Fruit fly (Drosophila melanogaster) whole organism, embryonic: Measurements from ENCODE around the gene Ms.

Source experiments
- Atf-2 ChIP-seq: fragments of 200-800 bp; sonication (Bioruptor generic); optimal IDR thresholded peaks from 2 replicates; lab custom pipeline; 2016; ENCODE audit warnings: missing biosample characterization, missing genetic modification characterization
- BtbVII ChIP-seq: fragments of 200-800 bp; sonication (Bioruptor generic); optimal IDR thresholded peaks from 3 replicates; lab custom pipeline; 2017; ENCODE audit warnings: missing biosample characterization, mild to moderate bottlenecking, missing genetic modification characterization
- CG12071 ChIP-seq: fragments of 200-800 bp; sonication (Bioruptor generic); optimal IDR thresholded peaks from 3 replicates; lab custom pipeline; 2018; ENCODE audit warnings: missing biosample characterization, mild to moderate bottlenecking, missing genetic modification characterization
- CG13296 ChIP-seq: fragments of 200-800 bp; sonication (Bioruptor generic); optimal IDR thresholded peaks from 3 replicates; lab custom pipeline; 2018; ENCODE audit warnings: missing biosample characterization, mild to moderate bottlenecking, missing genetic modification characterization
- CG13424 ChIP-seq: fragments of 200-800 bp; sonication (Bioruptor generic); optimal IDR thresholded peaks from 2 replicates; lab custom pipeline; 2019; ENCODE audit warnings: missing biosample characterization, mild to moderate bottlenecking, missing genetic modification characterization, moderate library complexity
- CG14014 ChIP-seq: fragments of 200-800 bp; sonication (Bioruptor generic); IDR thresholded peaks from 2 replicates; pipeline ENCODE4 v1.3.6; 2022; ENCODE audit warnings: missing biosample characterization, missing genetic modification characterization
- CG1602 ChIP-seq: fragments of 200-800 bp; sonication (Bioruptor generic); optimal IDR thresholded peaks from 3 replicates; lab custom pipeline; 2016; ENCODE audit warnings: missing biosample characterization, missing genetic modification characterization
- CG17359 ChIP-seq: fragments of 200-800 bp; sonication (Bioruptor generic); optimal IDR thresholded peaks from 3 replicates; lab custom pipeline; 2018; ENCODE audit warnings: missing biosample characterization, mild to moderate bottlenecking, missing genetic modification characterization, moderate library complexity
- CG2120 ChIP-seq: fragments of 200-800 bp; sonication (Bioruptor generic); optimal IDR thresholded peaks from 3 replicates; lab custom pipeline; 2016; ENCODE audit warnings: missing biosample characterization, missing genetic modification characterization
- CG2199 ChIP-seq: fragments of 200-800 bp; sonication (Bioruptor generic); IDR thresholded peaks from 3 replicates; pipeline ENCODE4 v1.3.6; 2022; ENCODE audit warnings: missing biosample characterization, missing genetic modification characterization
- CG2889 ChIP-seq: fragments of 200-800 bp; sonication (Bioruptor generic); IDR thresholded peaks from 3 replicates; pipeline ENCODE4 v1.3.6; 2022; ENCODE audit warnings: missing biosample characterization, missing genetic modification characterization
- CG30431 ChIP-seq: fragments of 200-800 bp; sonication (Bioruptor generic); optimal IDR thresholded peaks from 2 replicates; lab custom pipeline; 2017; ENCODE audit warnings: missing biosample characterization, missing genetic modification characterization
- CG34376 ChIP-seq: fragments of 200-800 bp; sonication (Bioruptor generic); optimal IDR thresholded peaks from 2 replicates; lab custom pipeline; 2018; ENCODE audit warnings: missing biosample characterization, mild to moderate bottlenecking, missing genetic modification characterization
- CG3726 ChIP-seq: fragments of 200-800 bp; sonication (Bioruptor generic); IDR thresholded peaks from 3 replicates; pipeline ENCODE4, ENCODE4 v1.3.6; 2022; ENCODE audit warnings: missing biosample characterization, missing genetic modification characterization
- CG4404 ChIP-seq: fragments of 200-800 bp; sonication (Bioruptor generic); IDR thresholded peaks from 2 replicates; pipeline ENCODE4 v1.3.6; 2022; ENCODE audit warnings: missing biosample characterization, missing genetic modification characterization
- CG4854 ChIP-seq: fragments of 200-800 bp; sonication (Bioruptor generic); optimal IDR thresholded peaks from 2 replicates; lab custom pipeline; 2016; ENCODE audit warnings: missing biosample characterization, missing genetic modification characterization, inconsistent platforms
- CG9215 ChIP-seq: fragments of 200-800 bp; sonication (Bioruptor generic); IDR thresholded peaks from 2 replicates; pipeline ENCODE4 v1.3.6; 2022; ENCODE audit warnings: missing biosample characterization, missing genetic modification characterization
- CTCF ChIP-seq: fragments of 200-800 bp; sonication (Bioruptor generic); optimal IDR thresholded peaks from 2 replicates; lab custom pipeline; 2017; ENCODE audit warnings: missing biosample characterization, mild to moderate bottlenecking, missing genetic modification characterization, moderate library complexity
- Dek ChIP-seq: fragments of 200-800 bp; sonication (Bioruptor generic); optimal IDR thresholded peaks from 3 replicates; lab custom pipeline; 2019; ENCODE audit warnings: missing biosample characterization, mild to moderate bottlenecking, missing genetic modification characterization, moderate library complexity
- Eip74EF ChIP-seq, 2 experiments: fragments of 200-800 bp in 1 of 2; fragments of >200 bp in 1 of 2; sonication (Bioruptor generic) in 1 of 2; optimal IDR thresholded peaks; 2 replicates each; lab custom pipeline; 2017 to 2019; ENCODE audit warnings: missing biosample characterization in 2 of 2, missing genetic modification characterization in 2 of 2, mild to moderate bottlenecking in 1 of 2, moderate library complexity in 1 of 2
- Ets97D ChIP-seq: fragments of 200-800 bp; sonication (Bioruptor generic); optimal IDR thresholded peaks from 3 replicates; lab custom pipeline; 2016; ENCODE audit warnings: missing biosample characterization, missing genetic modification characterization
- Gsc ChIP-seq: fragments of 200-800 bp; sonication (Bioruptor generic); IDR thresholded peaks from 2 replicates; pipeline ENCODE4 v1.3.6; 2022; ENCODE audit warnings: missing biosample characterization, missing genetic modification characterization
- Hsf ChIP-seq: fragments of 200-800 bp; sonication (Bioruptor generic); optimal IDR thresholded peaks from 3 replicates; lab custom pipeline; 2016; ENCODE audit warnings: missing biosample characterization, missing genetic modification characterization
- NC2α ChIP-seq: fragments of 200-800 bp; sonication (Bioruptor generic); optimal IDR thresholded peaks from 2 replicates; lab custom pipeline; 2016; ENCODE audit warnings: missing biosample characterization, missing genetic modification characterization
- Scr ChIP-seq: fragments of 200-800 bp; sonication (Bioruptor generic); IDR thresholded peaks from 2 replicates; pipeline ENCODE4 v1.3.6; 2022; ENCODE audit warnings: missing biosample characterization, missing genetic modification characterization; ENCODE audit not compliant: partially characterized antibody
- Side ChIP-seq: fragments of 200-800 bp; sonication (Bioruptor generic); optimal IDR thresholded peaks from 2 replicates; lab custom pipeline; 2016; ENCODE audit warnings: missing biosample characterization, missing genetic modification characterization
- Sox102F ChIP-seq: fragments of 200-800 bp; sonication (Bioruptor generic); optimal IDR thresholded peaks from 2 replicates; lab custom pipeline; 2018; ENCODE audit warnings: missing biosample characterization, mild to moderate bottlenecking, missing genetic modification characterization, moderate library complexity
- Ssrp ChIP-seq: fragments of 200-800 bp; sonication (Bioruptor generic); optimal IDR thresholded peaks from 2 replicates; lab custom pipeline; 2018; ENCODE audit warnings: missing biosample characterization, mild to moderate bottlenecking, missing genetic modification characterization, moderate library complexity
- TFAM ChIP-seq: fragments of 200-800 bp; sonication (Bioruptor generic); optimal IDR thresholded peaks from 2 replicates; lab custom pipeline; 2017; ENCODE audit warnings: missing biosample characterization, missing genetic modification characterization, inconsistent platforms
- Xrp1 ChIP-seq: fragments of 200-800 bp; sonication (Bioruptor generic); IDR thresholded peaks from 2 replicates; pipeline ENCODE4 v1.3.6; 2022; ENCODE audit warnings: missing biosample characterization, missing genetic modification characterization
- ap ChIP-seq: fragments of 200-800 bp; sonication (Bioruptor generic); IDR thresholded peaks from 2 replicates; pipeline ENCODE4 v1.3.6; 2022; ENCODE audit warnings: missing biosample characterization, missing genetic modification characterization
- bowl ChIP-seq: fragments of 200-800 bp; sonication (Bioruptor generic); IDR thresholded peaks from 2 replicates; pipeline ENCODE4 v1.3.6; 2022; ENCODE audit warnings: missing biosample characterization, missing genetic modification characterization
- cad ChIP-seq: fragments of >200 bp; optimal IDR thresholded peaks from 2 replicates; lab custom pipeline; 2017; ENCODE audit warnings: missing biosample characterization, missing genetic modification characterization
- cas ChIP-seq: fragments of 200-800 bp; sonication (Bioruptor generic); IDR thresholded peaks from 2 replicates; pipeline ENCODE4 v1.3.6; 2022; ENCODE audit warnings: missing biosample characterization, missing genetic modification characterization
- emc ChIP-seq: fragments of 200-800 bp; sonication (Bioruptor generic); optimal IDR thresholded peaks from 2 replicates; lab custom pipeline; 2016; ENCODE audit warnings: missing biosample characterization, missing genetic modification characterization
- gcm2 ChIP-seq: fragments of 200-800 bp; sonication (Bioruptor generic); optimal IDR thresholded peaks from 2 replicates; lab custom pipeline; 2016; ENCODE audit warnings: missing biosample characterization, missing genetic modification characterization
- hbn ChIP-seq: fragments of 200-800 bp; sonication (Bioruptor generic); IDR thresholded peaks from 2 replicates; pipeline ENCODE4 v1.3.6; 2022; ENCODE audit warnings: missing biosample characterization, missing genetic modification characterization; ENCODE audit not compliant: partially characterized antibody
- inv ChIP-seq: fragments of 200-800 bp; sonication (Bioruptor generic); IDR thresholded peaks from 2 replicates; pipeline ENCODE4 v1.3.6; 2022; ENCODE audit warnings: missing biosample characterization, missing genetic modification characterization; ENCODE audit not compliant: partially characterized antibody
- lov ChIP-seq, 2 experiments: fragments of 200-800 bp in 1 of 2; fragments of >200 bp in 1 of 2; sonication (Bioruptor generic) in 1 of 2; IDR thresholded peaks in 1 of 2; optimal IDR thresholded peaks in 1 of 2; 2 replicates in 1 of 2; 3 replicates in 1 of 2; pipeline versions ENCODE4 v1.3.6 to Lab custom; 2017 to 2022; ENCODE audit warnings: missing biosample characterization in 1 of 2, missing genetic modification characterization in 1 of 2
- luna ChIP-seq: fragments of 200-800 bp; sonication (Bioruptor generic); optimal IDR thresholded peaks from 2 replicates; lab custom pipeline; 2016; ENCODE audit warnings: missing biosample characterization, missing genetic modification characterization
- oc ChIP-seq: fragments of 200-800 bp; sonication (Bioruptor generic); optimal IDR thresholded peaks from 2 replicates; lab custom pipeline; 2018; ENCODE audit warnings: missing biosample characterization, mild to moderate bottlenecking, missing genetic modification characterization, moderate library complexity
- org-1 ChIP-seq: fragments of 200-800 bp; sonication (Bioruptor generic); optimal IDR thresholded peaks from 2 replicates; lab custom pipeline; 2017; ENCODE audit warnings: missing biosample characterization, missing genetic modification characterization
- otp ChIP-seq: fragments of 200-800 bp; sonication (Bioruptor generic); IDR thresholded peaks from 3 replicates; pipeline ENCODE4, ENCODE4 v1.3.6; 2022; ENCODE audit warnings: missing biosample characterization, missing genetic modification characterization
- pan ChIP-seq, 4 experiments: fragments of >200 bp in 3 of 4; fragments of 200-800 bp in 1 of 4; sonication (Bioruptor generic) in 1 of 4; optimal IDR thresholded peaks in 3 of 4; IDR thresholded peaks in 1 of 4; 2 replicates each; pipeline versions ENCODE4 v1.3.6 to Lab custom; 2017 to 2022; ENCODE audit warnings: missing biosample characterization in 2 of 4, missing genetic modification characterization in 2 of 4, mixed read lengths in 1 of 4
- pita ChIP-seq: fragments of 200-800 bp; sonication (Bioruptor generic); optimal IDR thresholded peaks from 2 replicates; lab custom pipeline; 2017; ENCODE audit warnings: missing biosample characterization, mild to moderate bottlenecking, missing genetic modification characterization
- row ChIP-seq: fragments of 200-800 bp; sonication (Bioruptor generic); IDR thresholded peaks from 3 replicates; pipeline ENCODE4 v1.3.6; 2022; ENCODE audit warnings: missing biosample characterization, missing genetic modification characterization
- so ChIP-seq: fragments of 200-800 bp; sonication (Bioruptor generic); IDR thresholded peaks from 3 replicates; pipeline ENCODE4 v1.3.6; 2022; ENCODE audit warnings: missing biosample characterization, missing genetic modification characterization
- sr ChIP-seq: fragments of 200-800 bp; sonication (Bioruptor generic); IDR thresholded peaks from 3 replicates; pipeline ENCODE4 v1.3.6; 2022; ENCODE audit warnings: missing biosample characterization, missing genetic modification characterization
- tll ChIP-seq, 2 experiments: fragments of 200-800 bp in 1 of 2; fragments of >200 bp in 1 of 2; sonication (Bioruptor generic) in 1 of 2; optimal IDR thresholded peaks; 2 replicates each; lab custom pipeline; 2017 to 2019; ENCODE audit warnings: missing biosample characterization in 2 of 2, missing genetic modification characterization in 2 of 2, mild to moderate bottlenecking in 1 of 2, moderate library complexity in 1 of 2
- trem ChIP-seq: fragments of 200-800 bp; optimal IDR thresholded peaks from 3 replicates; lab custom pipeline; 2019; ENCODE audit warnings: missing biosample characterization, mild to moderate bottlenecking, missing genetic modification characterization, moderate library complexity

Ms gene

dm6 chr3R:24333182-24333808, 8.1 kb upstream of the Ms start, which contains the start of the genes Rrp5 and Dis3 (continued):
- TF ChIP-seq inv (GFP tag; lab: Robert Waterston, UW) (no peak; the same call in 1 of the 2 replicates), CG13296 (GFP tag; lab: Kevin White, UChicago) (no peak), ap (GFP tag; lab: Robert Waterston, UW) (no peak), Ssrp (tag; lab: Kevin White, UChicago) (no peak), lov (optimal IDR thresholded peaks at IDR 0.05; lab: Kevin White, UChicago) (no peak), lov (GFP tag; IDR thresholded peaks at IDR 0.05; lab: Robert Waterston, UW) (0 out of 3 replicates have a peak, but pooled peaks have one; percentile 4), pan (optimal IDR thresholded peaks at IDR 0.05; lab: Kevin White, UChicago) (no peak), pan (GFP tag; optimal IDR thresholded peaks at IDR 0.05 in 1 of 2, IDR thresholded peaks at IDR 0.05 in 1 of 2) (peak in 1 of 2 experiments; percentile 18), CG14014 (peak; percentile 38; the same call in 1 of the 2 replicates), CG1602 (GFP tag; lab: Kevin White, UChicago) (peak; percentile 3), luna (GFP tag; lab: Kevin White, UChicago) (no peak), Ets97D (peak; percentile 81), CG3726 (no peak), NC2α (no peak), pita (peak; percentile 69), CG2120 (GFP tag; lab: Kevin White, UChicago) (no peak), CG2199 (no peak; the same call in 2 of the 3 replicates), Gsc (GFP tag; lab: Robert Waterston, UW) (no peak), row (GFP tag; lab: Robert Waterston, UW) (peak; percentile 78), tll (GFP tag; optimal IDR thresholded peaks at IDR 0.05; lab: Kevin White, UChicago) (no peak), CG13424 (no peak), CG30431 (no peak), CG34376 (GFP tag; lab: Kevin White, UChicago) (no peak), Eip74EF (GFP tag; optimal IDR thresholded peaks at IDR 0.05; lab: Kevin White, UChicago) (no peak), emc (peak; percentile 18), CTCF (GFP tag; lab: Kevin White, UChicago) (no peak), trem (peak; percentile 82), CG4854 (GFP tag; lab: Kevin White, UChicago) (no peak), Sox102F (GFP tag; lab: Kevin White, UChicago) (no peak), sr (GFP tag; lab: Robert Waterston, UW) (no peak), cad (GFP tag; lab: Kevin White, UChicago) (no peak), CG4404 (GFP tag; lab: Robert Waterston, UW) (no peak), otp (no peak), Hsf (GFP tag; lab: Kevin White, UChicago) (peak; percentile 40), CG12071 (GFP tag; lab: Kevin White, UChicago) (no peak), BtbVII (GFP tag; lab: Kevin White, UChicago) (no peak), org-1 (no peak), so (no peak), hbn (GFP tag; lab: Robert Waterston, UW) (no peak), CG2889 (GFP tag; lab: Robert Waterston, UW) (no peak), Side (GFP tag; lab: Kevin White, UChicago) (peak; percentile 31), Dek (tag; lab: Kevin White, UChicago) (no peak), Atf-2 (GFP tag; lab: Kevin White, UChicago) (no peak), cas (GFP tag; lab: Robert Waterston, UW) (peak; percentile 30; the same call in 1 of the 2 replicates), bowl (GFP tag; lab: Robert Waterston, UW) (no peak), gcm2 (GFP tag; lab: Kevin White, UChicago) (no peak), oc (no peak), CG9215 (GFP tag; lab: Robert Waterston, UW) (peak; percentile 33), Scr (GFP tag; lab: Robert Waterston, UW) (peak; percentile 8; the same call in 1 of the 2 replicates), TFAM (GFP tag; lab: Kevin White, UChicago) (no peak), CG17359 (tag; lab: Kevin White, UChicago) (no peak), Xrp1 (GFP tag; lab: Robert Waterston, UW) (peak; percentile 28; the same call in 1 of the 2 replicates)
